Worm (Caenorhabditis elegans): Measurements from ENCODE around the gene tars-1.

DNA sequence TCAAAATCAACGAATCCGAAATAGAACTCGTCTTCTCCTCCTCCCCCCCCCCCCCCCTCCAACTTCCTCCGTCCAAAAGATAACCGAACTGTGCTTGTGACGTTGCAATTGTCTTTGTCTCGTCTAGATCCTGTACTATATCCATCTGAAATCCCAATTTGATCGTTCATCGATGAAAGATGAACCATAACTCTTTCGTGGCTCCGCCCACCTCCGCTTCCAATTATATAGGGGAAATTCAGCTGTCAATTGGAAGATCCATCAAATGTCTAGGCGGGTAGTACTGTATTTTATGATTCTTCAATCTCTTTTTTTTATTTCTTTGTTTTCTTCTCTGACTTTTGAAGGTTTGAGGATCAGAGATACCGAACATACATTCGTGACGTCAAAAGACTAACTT, 50.1 kb downstream of the tars-1 start:
- TF ChIP-seq unc-86 (tag; optimal IDR thresholded peaks at IDR 0.05) (no peak), ces-1 (GFP tag; optimal IDR thresholded peaks at IDR 0.05) (no peak), aly-2 (tag; optimal IDR thresholded peaks at IDR 0.05) (no peak)
